Worm (Caenorhabditis elegans) whole organism, early embryonic: ENCODE data around the gene srlf-32.

Experiments
- B0310.2 ChIP-seq: sonication (generic microtip); optimal IDR thresholded peaks from 2 replicates; lab custom pipeline; 2016; ENCODE audit warnings: mild to moderate bottlenecking, missing genetic modification characterization, missing compliant biosample characterization
- F13C5.2 ChIP-seq: sonication (generic microtip); optimal IDR thresholded peaks from 2 replicates; lab custom pipeline; 2017; ENCODE audit warnings: mild to moderate bottlenecking, missing genetic modification characterization, inconsistent platforms, missing compliant biosample characterization
- aly-1 ChIP-seq: sonication (generic microtip); optimal IDR thresholded peaks from 2 replicates; lab custom pipeline; 2016; ENCODE audit warnings: missing genetic modification characterization, missing compliant biosample characterization
- ama-1 ChIP-seq: fragments of 150-350 bp; optimal IDR thresholded peaks from 2 replicates; lab custom pipeline; 2014
- ceh-13 ChIP-seq: fragments of 200-800 bp; sonication (Bioruptor generic); optimal IDR thresholded peaks from 2 replicates; lab custom pipeline; 2018; ENCODE audit warnings: mild to moderate bottlenecking, missing genetic modification characterization, missing compliant biosample characterization
- ceh-36 ChIP-seq: sonication (generic microtip); optimal IDR thresholded peaks from 2 replicates; lab custom pipeline; 2016; ENCODE audit warnings: missing genetic modification characterization, inconsistent platforms, missing compliant biosample characterization
- ets-7 ChIP-seq: sonication (generic microtip); optimal IDR thresholded peaks from 2 replicates; lab custom pipeline; 2016; ENCODE audit warnings: missing genotype, missing genetic modification characterization, missing compliant biosample characterization
- flt-1 ChIP-seq: fragments of 200-800 bp; sonication (Bioruptor generic); IDR thresholded peaks from 2 replicates; pipeline ENCODE4 v1.3.6; 2022; ENCODE audit warnings: missing genetic modification characterization, missing compliant biosample characterization
- hmbx-1 ChIP-seq: sonication (generic microtip); optimal IDR thresholded peaks from 2 replicates; lab custom pipeline; 2016; ENCODE audit warnings: mild to moderate bottlenecking, missing genetic modification characterization, missing compliant biosample characterization
- hmg-4 ChIP-seq: fragments of 200-800 bp; sonication (Bioruptor generic); optimal IDR thresholded peaks from 2 replicates; lab custom pipeline; 2018; ENCODE audit warnings: mild to moderate bottlenecking, missing genetic modification characterization, missing compliant biosample characterization
- hnd-1 ChIP-seq: sonication (generic microtip); optimal IDR thresholded peaks from 2 replicates; lab custom pipeline; 2016; ENCODE audit warnings: missing genetic modification characterization, missing compliant biosample characterization
- pes-1 ChIP-seq: fragments of 200-800 bp; sonication (Bioruptor generic); IDR thresholded peaks from 2 replicates; pipeline ENCODE4 v1.3.6; 2022; ENCODE audit warnings: missing genetic modification reagents, missing genetic modification characterization, missing compliant biosample characterization
- scrt-1 ChIP-seq: fragments of 200-800 bp; sonication (Bioruptor generic); IDR thresholded peaks from 2 replicates; pipeline ENCODE4 v1.3.6; 2022; ENCODE audit warnings: missing genetic modification characterization, missing compliant biosample characterization
- sea-1 ChIP-seq: fragments of 200-800 bp; sonication (Bioruptor generic); conservative IDR thresholded peaks from 2 replicates; pipeline ENCODE4 v1.3.6; 2022; ENCODE audit warnings: missing genetic modification characterization, missing compliant biosample characterization
- tbx-11 ChIP-seq: fragments of 200-800 bp; sonication (Bioruptor generic); IDR thresholded peaks from 2 replicates; pipeline ENCODE4 v1.3.6; 2022; ENCODE audit warnings: missing genetic modification characterization, missing compliant biosample characterization
- tbx-37 ChIP-seq: fragments of 200-800 bp; sonication (Bioruptor generic); conservative IDR thresholded peaks from 2 replicates; pipeline ENCODE4 v1.3.6; 2022; ENCODE audit warnings: missing genetic modification reagents, missing genetic modification characterization, missing compliant biosample characterization
- tra-4 ChIP-seq: sonication (generic microtip); optimal IDR thresholded peaks from 2 replicates; lab custom pipeline; 2017; ENCODE audit warnings: missing genetic modification characterization, missing compliant biosample characterization

Gene srlf-32

DNA sequence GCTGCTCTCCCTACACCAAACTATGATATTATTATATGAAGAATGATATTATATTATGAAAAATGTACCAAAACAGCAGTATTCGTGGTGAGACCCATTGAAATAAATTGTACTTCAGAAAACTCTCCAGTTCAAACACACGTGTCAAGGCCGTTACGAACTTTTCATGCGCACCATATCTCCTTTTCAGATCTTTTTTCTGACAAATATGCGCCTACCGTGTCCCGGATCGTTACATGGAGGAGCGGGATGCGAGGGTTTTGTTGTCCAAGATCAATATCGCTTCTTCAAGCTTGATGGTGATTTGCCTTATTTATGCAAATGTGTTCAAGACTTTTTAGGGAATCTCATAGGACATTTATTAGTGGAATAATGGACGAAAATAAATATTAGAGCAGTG is 22.1 kb upstream of the srlf-32 start:
- no peak for TF ChIP-seq ceh-36 (tag; lab: Kevin White, UChicago)
- TF ChIP-seq tbx-37: no peak
- no peak for TF ChIP-seq tbx-11
- TF ChIP-seq tra-4 (tag; lab: Kevin White, UChicago): no peak
- no peak for TF ChIP-seq sea-1 (GFP tag; lab: Robert Waterston, UW)
- TF ChIP-seq hnd-1 (tag; lab: Kevin White, UChicago): no peak
- no peak for TF ChIP-seq B0310.2
- no peak for TF ChIP-seq hmg-4 (GFP tag; lab: Kevin White, UChicago)
- no peak for TF ChIP-seq ama-1 (lab: Kevin White, UChicago)
- TF ChIP-seq F13C5.2 (tag; lab: Kevin White, UChicago): no peak
- TF ChIP-seq scrt-1 (GFP tag; lab: Robert Waterston, UW): no peak
- no peak for TF ChIP-seq aly-1

ce11 chrIV:11908733-11909132 is 17.1 kb upstream of the srlf-32 start:
- TF ChIP-seq ceh-13: no peak
- TF ChIP-seq tra-4 (tag; lab: Kevin White, UChicago): no peak
- no peak for TF ChIP-seq hmg-4 (GFP tag; lab: Kevin White, UChicago)
- TF ChIP-seq B0310.2: no peak
- TF ChIP-seq aly-1: no peak
- TF ChIP-seq tbx-37: no peak
- TF ChIP-seq ets-7: no peak

DNA sequence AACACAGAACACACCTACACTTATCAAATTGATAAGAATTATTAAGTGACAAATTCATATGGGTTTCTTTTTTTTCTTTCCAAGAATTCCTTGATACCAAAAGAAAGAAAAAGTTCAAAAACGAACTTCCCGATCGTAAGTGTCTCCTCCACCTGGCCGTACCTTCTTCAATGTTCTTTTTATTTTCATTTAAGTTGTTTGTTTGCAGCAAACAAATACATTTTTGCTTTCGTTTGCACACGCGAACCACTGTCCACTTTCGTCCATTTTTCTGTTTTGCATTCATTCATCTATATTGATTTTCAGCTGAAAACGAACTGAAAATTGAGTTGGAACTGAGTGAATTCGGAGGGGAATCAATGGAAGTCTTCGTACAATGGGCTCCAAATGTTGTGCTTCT is 14.1 kb upstream of the srlf-32 start, which contains the start of gene VZK822L.2:
Gene VZK822L.2 (plus strand): TSS at position 301 of the 400 bp plus-strand sequence.
- TF ChIP-seq scrt-1 (GFP tag; lab: Robert Waterston, UW) (no peak), tbx-11 (no peak), flt-1 (no peak), ceh-13 (no peak), F13C5.2 (tag; lab: Kevin White, UChicago) (no peak), ets-7 (no peak), tra-4 (tag; lab: Kevin White, UChicago) (no peak), tbx-37 (no peak), ama-1 (lab: Kevin White, UChicago) (no peak), B0310.2 (no peak), ceh-36 (tag; lab: Kevin White, UChicago) (no peak), aly-1 (no peak), sea-1 (GFP tag; lab: Robert Waterston, UW) (no peak), pes-1 (GFP tag; lab: Robert Waterston, UW) (no peak), hnd-1 (tag; lab: Kevin White, UChicago) (no peak)

- TF ChIP-seq tbx-11 (no peak), B0310.2 (no peak), hnd-1 (tag; lab: Kevin White, UChicago) (no peak), ceh-13 (no peak), scrt-1 (GFP tag; lab: Robert Waterston, UW) (no peak), sea-1 (GFP tag; lab: Robert Waterston, UW) (no peak), pes-1 (GFP tag; lab: Robert Waterston, UW) (no peak), tra-4 (tag; lab: Kevin White, UChicago) (no peak), ceh-36 (tag; lab: Kevin White, UChicago) (no peak), aly-1 (no peak), hmbx-1 (tag; lab: Kevin White, UChicago) (no peak), ets-7 (no peak), tbx-37 (no peak)
Measured at ce11 chrIV:11913295-11913940, 12.4 kb upstream of the srlf-32 start.

DNA sequence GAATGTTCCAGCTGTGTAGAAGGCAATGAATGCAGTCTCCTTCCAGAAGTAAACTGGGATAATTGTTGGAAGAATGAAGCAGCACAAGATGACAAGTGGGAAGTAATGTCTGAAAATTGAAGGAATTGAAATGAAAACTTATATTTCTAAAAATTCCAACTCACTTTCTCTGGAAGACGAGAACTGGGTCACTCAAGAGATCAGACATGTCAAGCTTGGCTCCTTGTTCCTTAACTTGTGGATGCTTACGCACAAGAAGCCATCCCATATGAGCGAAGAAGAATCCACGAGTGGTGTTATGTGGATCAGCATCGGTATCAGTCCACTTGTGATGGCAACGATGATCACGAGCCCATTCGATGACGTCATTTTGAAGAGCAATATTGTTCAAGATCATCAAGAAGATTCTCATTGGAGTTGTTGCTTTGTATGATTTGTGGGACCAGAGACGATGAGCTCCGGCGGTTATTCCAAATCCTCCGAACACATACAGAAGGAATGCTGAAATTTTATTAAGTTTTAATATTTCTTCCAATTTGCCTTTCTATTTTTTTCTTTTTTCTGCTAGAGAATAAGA is 11.5 kb upstream of the srlf-32 start:
- TF ChIP-seq flt-1 (no peak), F13C5.2 (tag; lab: Kevin White, UChicago) (no peak), scrt-1 (GFP tag; lab: Robert Waterston, UW) (no peak), ets-7 (no peak), tbx-11 (no peak), hnd-1 (tag; lab: Kevin White, UChicago) (no peak), tbx-37 (no peak), aly-1 (no peak), hmbx-1 (tag; lab: Kevin White, UChicago) (no peak), ama-1 (lab: Kevin White, UChicago) (no peak), pes-1 (GFP tag; lab: Robert Waterston, UW) (no peak), sea-1 (GFP tag; lab: Robert Waterston, UW) (no peak), hmg-4 (GFP tag; lab: Kevin White, UChicago) (no peak), B0310.2 (no peak), ceh-36 (tag; lab: Kevin White, UChicago) (no peak), ceh-13 (no peak), tra-4 (tag; lab: Kevin White, UChicago) (no peak)

- TF ChIP-seq ama-1 (lab: Kevin White, UChicago) (no peak), B0310.2 (no peak), hnd-1 (tag; lab: Kevin White, UChicago) (no peak), hmg-4 (GFP tag; lab: Kevin White, UChicago) (no peak), tbx-37 (no peak), tra-4 (tag; lab: Kevin White, UChicago) (no peak), ceh-36 (tag; lab: Kevin White, UChicago) (no peak), sea-1 (GFP tag; lab: Robert Waterston, UW) (no peak), aly-1 (no peak), hmbx-1 (tag; lab: Kevin White, UChicago) (no peak), ceh-13 (no peak), pes-1 (GFP tag; lab: Robert Waterston, UW) (no peak), F13C5.2 (tag; lab: Kevin White, UChicago) (no peak), tbx-11 (no peak), scrt-1 (GFP tag; lab: Robert Waterston, UW) (no peak), ets-7 (no peak), flt-1 (no peak)
Measured at ce11 chrIV:11914837-11915737, 10.7 kb upstream of the srlf-32 start, which contains the start of gene fat-6. fat-6 (minus strand) TSS chrIV:11915687.
